Fruit fly (Drosophila melanogaster): ENCODE results near the gene ear.

The ear gene

dm6 chr3R:15310695-15311094, 9.9 kb upstream of the ear start:
- TF ChIP-seq tin (GFP tag; optimal IDR thresholded peaks at IDR 0.05): no peak
- TF ChIP-seq so (GFP tag; IDR thresholded peaks at IDR 0.05): no peak
- TF ChIP-seq pnt (GFP tag; optimal IDR thresholded peaks at IDR 0.05): no peak
- no peak for TF ChIP-seq gem (tag; optimal IDR thresholded peaks at IDR 0.05)
- no peak for TF ChIP-seq Elba2 (GFP tag; optimal IDR thresholded peaks at IDR 0.05)
- no peak for TF ChIP-seq CG18011 (GFP tag; optimal IDR thresholded peaks at IDR 0.05)
- no peak for TF ChIP-seq Poxn (GFP tag; IDR thresholded peaks at IDR 0.05)
- TF ChIP-seq gce (GFP tag; IDR thresholded peaks at IDR 0.05): no peak
- TF ChIP-seq Nf-YC (tag; optimal IDR thresholded peaks at IDR 0.05): no peak
- TF ChIP-seq pita (GFP tag; optimal IDR thresholded peaks at IDR 0.05): no peak
- no peak for TF ChIP-seq MESR4 (GFP tag; optimal IDR thresholded peaks at IDR 0.05)
- TF ChIP-seq wor (GFP tag; IDR thresholded peaks at IDR 0.05): no peak
- 0 out of 3 replicates have a peak, but pooled peaks have one; percentile 6 for TF ChIP-seq ci (GFP tag; IDR thresholded peaks at IDR 0.05)
- 0 out of 2 replicates have a peak, but pooled peaks have one; percentile 8 for TF ChIP-seq vvl (GFP tag; IDR thresholded peaks at IDR 0.05)
- TF ChIP-seq kah (GFP tag; optimal IDR thresholded peaks at IDR 0.05): peak; percentile 76
- TF ChIP-seq vfl (GFP tag; optimal IDR thresholded peaks at IDR 0.05): no peak
- TF ChIP-seq Pdp1 (GFP tag; optimal IDR thresholded peaks at IDR 0.05): no peak
- peak; percentile 23 for TF ChIP-seq sens (GFP tag)
- TF ChIP-seq schlank (tag; optimal IDR thresholded peaks at IDR 0.05): no peak
- TF ChIP-seq unc-4 (GFP tag; IDR thresholded peaks at IDR 0.05; ENCODE audit: partially characterized antibody): no peak
- no peak for TF ChIP-seq grau (tag; optimal IDR thresholded peaks at IDR 0.05)
- TF ChIP-seq HLHmδ (GFP tag; optimal IDR thresholded peaks at IDR 0.05): no peak
- no peak for TF ChIP-seq nerfin-1 (tag; optimal IDR thresholded peaks at IDR 0.05)
- no peak for TF ChIP-seq prd (optimal IDR thresholded peaks at IDR 0.05)
- no peak for TF ChIP-seq prd (GFP tag; IDR thresholded peaks at IDR 0.05)
- no peak for TF ChIP-seq CG10209 (GFP tag; optimal IDR thresholded peaks at IDR 0.05)
- no peak for TF ChIP-seq CG18619 (GFP tag; optimal IDR thresholded peaks at IDR 0.05)
- TF ChIP-seq CG10147 (GFP tag; optimal IDR thresholded peaks at IDR 0.05): no peak
- TF ChIP-seq pb (GFP tag; optimal IDR thresholded peaks at IDR 0.05): no peak
- TF ChIP-seq sd (tag; optimal IDR thresholded peaks at IDR 0.05): peak; percentile 36
- peak; percentile 63 for TF ChIP-seq cg (GFP tag; optimal IDR thresholded peaks at IDR 0.05)
- peak in 1 of 2 experiments; percentile 17 for TF ChIP-seq dpn (GFP tag; optimal IDR thresholded peaks at IDR 0.05)
- no peak for TF ChIP-seq sob (GFP tag; IDR thresholded peaks at IDR 0.05)
- TF ChIP-seq Xrp1 (GFP tag; IDR thresholded peaks at IDR 0.05): no peak
- TF ChIP-seq CG12104 (GFP tag; optimal IDR thresholded peaks at IDR 0.05): no peak

dm6 chr3R:15313836-15314235, 6.7 kb upstream of the ear start:
- TF ChIP-seq CG34422 (GFP tag; IDR thresholded peaks at IDR 0.05) (no peak), ttk (GFP tag; IDR thresholded peaks at IDR 0.05) (no peak), twi (tag; optimal IDR thresholded peaks at IDR 0.05) (no peak), CG18764 (GFP tag; optimal IDR thresholded peaks at IDR 0.05) (no peak), CG1832 (GFP tag; optimal IDR thresholded peaks at IDR 0.05) (peak; percentile 22), ab (GFP tag; optimal IDR thresholded peaks at IDR 0.05) (no peak), Med (GFP tag) (peak; percentile 22), ssp (GFP tag; IDR thresholded peaks at IDR 0.05) (no peak), CG7372 (GFP tag; IDR thresholded peaks at IDR 0.05) (no peak), chinmo (GFP tag; IDR thresholded peaks at IDR 0.05; ENCODE audit: partially characterized antibody) (no peak), crc (GFP tag; optimal IDR thresholded peaks at IDR 0.05) (no peak), Fer3 (tag; optimal IDR thresholded peaks at IDR 0.05) (no peak), croc (GFP tag; conservative IDR thresholded peaks at IDR 0.05) (no peak), CG13296 (GFP tag; optimal IDR thresholded peaks at IDR 0.05) (no peak), wek (GFP tag; optimal IDR thresholded peaks at IDR 0.05) (no peak), Ets65A (GFP tag) (peak; percentile 66), Pdp1 (GFP tag; optimal IDR thresholded peaks at IDR 0.05) (no peak), zf30C (GFP tag; optimal IDR thresholded peaks at IDR 0.05) (peak; percentile 28), CG34224 (GFP tag; IDR thresholded peaks at IDR 0.05; ENCODE audit: partially characterized antibody) (no peak), Hr78 (GFP tag; optimal IDR thresholded peaks at IDR 0.05) (peak in 1 of 2 experiments; percentile 96)
